Fruit fly (Drosophila melanogaster) whole organism, prepupa: Measurements from ENCODE around the gene CG32022.

Experiments
- CG10631 ChIP-seq: fragments of 200-800 bp; sonication (Bioruptor generic); optimal IDR thresholded peaks from 2 replicates; lab custom pipeline; 2016; ENCODE audit warnings: missing biosample characterization, missing genetic modification characterization
- CG10669 ChIP-seq: fragments of 200-800 bp; sonication (Bioruptor generic); optimal IDR thresholded peaks from 3 replicates; lab custom pipeline; 2018; ENCODE audit warnings: missing biosample characterization, mild to moderate bottlenecking, missing genetic modification characterization, moderate library complexity
- CG11294 ChIP-seq: fragments of 200-800 bp; sonication (Bioruptor generic); IDR thresholded peaks from 2 replicates; pipeline ENCODE4 v1.3.6; 2022; ENCODE audit warnings: missing biosample characterization, missing genetic modification characterization
- CG11762 ChIP-seq: fragments of 200-800 bp; sonication (Bioruptor generic); optimal IDR thresholded peaks from 3 replicates; lab custom pipeline; 2016; ENCODE audit warnings: missing biosample characterization, missing genetic modification characterization; ENCODE audit not compliant: insufficient read depth
- CG11902 ChIP-seq: fragments of 200-800 bp; sonication (Bioruptor generic); optimal IDR thresholded peaks from 3 replicates; lab custom pipeline; 2016; ENCODE audit warnings: missing biosample characterization, missing genetic modification characterization
- CG15336 ChIP-seq: fragments of 200-800 bp; sonication (Bioruptor generic); IDR thresholded peaks from 2 replicates; pipeline ENCODE4 v1.3.6; 2022; ENCODE audit warnings: missing biosample characterization, missing genetic modification characterization
- CG1621 ChIP-seq: fragments of 200-800 bp; sonication (Bioruptor generic); optimal IDR thresholded peaks from 3 replicates; lab custom pipeline; 2018; ENCODE audit warnings: missing biosample characterization, mild to moderate bottlenecking, missing genetic modification characterization
- CG16779 ChIP-seq: fragments of 200-800 bp; sonication (Bioruptor generic); optimal IDR thresholded peaks from 3 replicates; lab custom pipeline; 2017; ENCODE audit warnings: missing biosample characterization, mild to moderate bottlenecking, missing genetic modification characterization
- CG3032 ChIP-seq: fragments of 200-800 bp; optimal IDR thresholded peaks from 2 replicates; lab custom pipeline; 2019; ENCODE audit warnings: missing biosample characterization, mild to moderate bottlenecking, missing genetic modification characterization, moderate library complexity
- CG31627 ChIP-seq: fragments of 200-800 bp; sonication (Bioruptor generic); optimal IDR thresholded peaks from 3 replicates; lab custom pipeline; 2016; ENCODE audit warnings: missing biosample characterization, missing genetic modification characterization
- CG32006 ChIP-seq: fragments of 200-800 bp; sonication (Bioruptor generic); optimal IDR thresholded peaks from 3 replicates; lab custom pipeline; 2017; ENCODE audit warnings: missing biosample characterization, mild to moderate bottlenecking, missing genetic modification characterization
- CG34406 ChIP-seq: fragments of 200-800 bp; sonication (Bioruptor generic); optimal IDR thresholded peaks from 3 replicates; lab custom pipeline; 2016; ENCODE audit warnings: missing biosample characterization, missing genetic modification characterization
- CG4318 ChIP-seq: fragments of 200-800 bp; sonication (Bioruptor generic); optimal IDR thresholded peaks from 3 replicates; lab custom pipeline; 2017; ENCODE audit warnings: missing biosample characterization, mild to moderate bottlenecking, missing genetic modification characterization
- CG6163 ChIP-seq: fragments of 200-800 bp; sonication (Bioruptor generic); IDR thresholded peaks from 3 replicates; pipeline ENCODE4 v1.3.6; 2022; ENCODE audit warnings: missing biosample characterization, missing genetic modification characterization
- CG6276 ChIP-seq: fragments of 200-800 bp; sonication (Bioruptor generic); optimal IDR thresholded peaks from 2 replicates; lab custom pipeline; 2017; ENCODE audit warnings: missing biosample characterization, mild to moderate bottlenecking, missing genetic modification characterization
- CG6792 ChIP-seq: fragments of 200-800 bp; sonication (Bioruptor generic); optimal IDR thresholded peaks from 3 replicates; lab custom pipeline; 2016; ENCODE audit warnings: missing biosample characterization, missing genetic modification characterization
- CG6808 ChIP-seq: fragments of 200-800 bp; sonication (Bioruptor generic); optimal IDR thresholded peaks from 3 replicates; lab custom pipeline; 2017; ENCODE audit warnings: missing biosample characterization, missing genetic modification characterization, mild to moderate bottlenecking, moderate library complexity, missing genetic modification reagents
- CG7368 ChIP-seq: fragments of 200-800 bp; sonication (Bioruptor generic); optimal IDR thresholded peaks from 3 replicates; lab custom pipeline; 2016; ENCODE audit warnings: missing biosample characterization, missing genetic modification characterization
- CG8119 ChIP-seq: fragments of 200-800 bp; sonication (Bioruptor generic); IDR thresholded peaks from 3 replicates; pipeline ENCODE4 v1.3.6; 2022; ENCODE audit warnings: missing biosample characterization, missing genetic modification characterization
- CG8632 ChIP-seq: fragments of 200-800 bp; sonication (Bioruptor generic); optimal IDR thresholded peaks from 3 replicates; lab custom pipeline; 2016; ENCODE audit warnings: missing biosample characterization, missing genetic modification characterization
- CG9139 ChIP-seq: fragments of 200-800 bp; sonication (Bioruptor generic); optimal IDR thresholded peaks from 3 replicates; lab custom pipeline; 2017; ENCODE audit warnings: missing biosample characterization, mild to moderate bottlenecking, missing genetic modification characterization
- Eip75B ChIP-seq: fragments of 200-800 bp; sonication (Bioruptor generic); optimal IDR thresholded peaks from 3 replicates; lab custom pipeline; 2016; ENCODE audit warnings: missing biosample characterization, missing genetic modification characterization
- Ets21C ChIP-seq: fragments of 200-800 bp; sonication (Bioruptor generic); optimal IDR thresholded peaks from 3 replicates; lab custom pipeline; 2016; ENCODE audit warnings: missing biosample characterization, missing genetic modification characterization
- Ets96B ChIP-seq: fragments of 200-800 bp; optimal IDR thresholded peaks from 2 replicates; lab custom pipeline; 2019; ENCODE audit warnings: missing biosample characterization, mild to moderate bottlenecking, missing genetic modification characterization, moderate library complexity
- Gug ChIP-seq: fragments of 200-800 bp; sonication (Bioruptor generic); IDR thresholded peaks from 2 replicates; pipeline ENCODE4 v1.3.6; 2022; ENCODE audit warnings: missing biosample characterization, missing genetic modification characterization
- Hr38 ChIP-seq: sonication (Bioruptor generic); optimal IDR thresholded peaks from 2 replicates; lab custom pipeline; 2016; ENCODE audit warnings: missing biosample characterization, missing genetic modification characterization
- Hr39 ChIP-seq: fragments of 200-800 bp; sonication (Bioruptor generic); optimal IDR thresholded peaks from 2 replicates; lab custom pipeline; 2016; ENCODE audit warnings: missing biosample characterization, missing genetic modification characterization
- Hr4 ChIP-seq: fragments of 200-800 bp; sonication (Bioruptor generic); optimal IDR thresholded peaks from 3 replicates; lab custom pipeline; 2016; ENCODE audit warnings: missing biosample characterization, missing genetic modification characterization
- Met ChIP-seq: fragments of 200-800 bp; sonication (Bioruptor generic); optimal IDR thresholded peaks from 3 replicates; lab custom pipeline; 2016; ENCODE audit warnings: missing biosample characterization, missing genetic modification characterization
- OdsH ChIP-seq: fragments of 200-800 bp; sonication (Bioruptor generic); optimal IDR thresholded peaks from 3 replicates; lab custom pipeline; 2016; ENCODE audit warnings: missing biosample characterization, missing genetic modification characterization
- Smox ChIP-seq: fragments of 200-800 bp; sonication (Bioruptor generic); optimal IDR thresholded peaks from 3 replicates; lab custom pipeline; 2016; ENCODE audit warnings: missing biosample characterization, missing genetic modification characterization
- Sox14 ChIP-seq: fragments of 200-800 bp; sonication (Bioruptor generic); optimal IDR thresholded peaks from 3 replicates; lab custom pipeline; 2016; ENCODE audit warnings: missing biosample characterization, missing genetic modification characterization
- Sox15 ChIP-seq: fragments of 200-800 bp; sonication (Bioruptor generic); optimal IDR thresholded peaks from 3 replicates; lab custom pipeline; 2016; ENCODE audit warnings: missing biosample characterization, missing genetic modification characterization
- achi ChIP-seq: fragments of 200-800 bp; sonication (Bioruptor generic); optimal IDR thresholded peaks from 3 replicates; lab custom pipeline; 2016; ENCODE audit warnings: missing biosample characterization, missing genetic modification characterization
- acj6 ChIP-seq: fragments of 200-800 bp; sonication (Bioruptor generic); optimal IDR thresholded peaks from 3 replicates; lab custom pipeline; 2016; ENCODE audit warnings: missing biosample characterization, missing genetic modification characterization
- dac ChIP-seq: fragments of 200-800 bp; sonication (Bioruptor generic); optimal IDR thresholded peaks from 2 replicates; lab custom pipeline; 2017; ENCODE audit warnings: missing biosample characterization, mild to moderate bottlenecking, missing genetic modification characterization
- dsx ChIP-seq: fragments of 200-800 bp; optimal IDR thresholded peaks from 3 replicates; lab custom pipeline; 2019; ENCODE audit warnings: missing biosample characterization, mild to moderate bottlenecking, missing genetic modification characterization, moderate library complexity; ENCODE audit not compliant: poor library complexity, severe bottlenecking
- eg ChIP-seq: fragments of 200-800 bp; sonication (Bioruptor generic); IDR thresholded peaks from 3 replicates; pipeline ENCODE4 v1.3.6; 2022; ENCODE audit warnings: missing biosample characterization, missing genetic modification characterization
- fd59A ChIP-seq: fragments of 200-800 bp; sonication (Bioruptor generic); optimal IDR thresholded peaks from 2 replicates; lab custom pipeline; 2017; ENCODE audit warnings: missing biosample characterization, mild to moderate bottlenecking, missing genetic modification characterization, missing genetic modification reagents
- fd85E ChIP-seq: fragments of 200-800 bp; sonication (Bioruptor generic); optimal IDR thresholded peaks from 3 replicates; lab custom pipeline; 2016; ENCODE audit warnings: missing biosample characterization, missing genetic modification characterization
- fkh ChIP-seq: fragments of 200-800 bp; sonication (Bioruptor generic); optimal IDR thresholded peaks from 3 replicates; lab custom pipeline; 2017; ENCODE audit warnings: missing biosample characterization, mild to moderate bottlenecking, missing genetic modification characterization, moderate library complexity
- lz ChIP-seq: fragments of 200-800 bp; sonication (Bioruptor generic); optimal IDR thresholded peaks from 3 replicates; lab custom pipeline; 2016; ENCODE audit warnings: missing biosample characterization, missing genetic modification characterization
- pdm3 ChIP-seq: fragments of 200-800 bp; sonication (Bioruptor generic); optimal IDR thresholded peaks from 3 replicates; lab custom pipeline; 2016; ENCODE audit warnings: missing biosample characterization, missing genetic modification characterization
- spab ChIP-seq: fragments of 200-800 bp; sonication (Bioruptor generic); optimal IDR thresholded peaks from 2 replicates; lab custom pipeline; 2017; ENCODE audit warnings: missing biosample characterization, mild to moderate bottlenecking, missing genetic modification characterization, missing genetic modification reagents
- ss ChIP-seq, 2 experiments: fragments of 200-800 bp; sonication (Bioruptor generic); optimal IDR thresholded peaks; 2 replicates in 1 of 2; 3 replicates in 1 of 2; lab custom pipeline; 2017 to 2018; ENCODE audit warnings: mild to moderate bottlenecking in 2 of 2, missing biosample characterization in 2 of 2, missing genetic modification characterization in 2 of 2, moderate library complexity in 1 of 2
- svp ChIP-seq: fragments of 200-800 bp; sonication (Bioruptor generic); peaks from one replicate; lab custom pipeline; 2016; ENCODE audit warnings: missing biosample characterization, missing genetic modification characterization
- topi ChIP-seq: fragments of 200-800 bp; sonication (Bioruptor generic); optimal IDR thresholded peaks from 3 replicates; lab custom pipeline; 2016; ENCODE audit warnings: missing biosample characterization, missing genetic modification characterization
- vri ChIP-seq: fragments of 200-800 bp; sonication (Bioruptor generic); optimal IDR thresholded peaks from 3 replicates; lab custom pipeline; 2016; ENCODE audit warnings: missing biosample characterization, mild to moderate bottlenecking, missing genetic modification characterization

CG32022 gene

DNA sequence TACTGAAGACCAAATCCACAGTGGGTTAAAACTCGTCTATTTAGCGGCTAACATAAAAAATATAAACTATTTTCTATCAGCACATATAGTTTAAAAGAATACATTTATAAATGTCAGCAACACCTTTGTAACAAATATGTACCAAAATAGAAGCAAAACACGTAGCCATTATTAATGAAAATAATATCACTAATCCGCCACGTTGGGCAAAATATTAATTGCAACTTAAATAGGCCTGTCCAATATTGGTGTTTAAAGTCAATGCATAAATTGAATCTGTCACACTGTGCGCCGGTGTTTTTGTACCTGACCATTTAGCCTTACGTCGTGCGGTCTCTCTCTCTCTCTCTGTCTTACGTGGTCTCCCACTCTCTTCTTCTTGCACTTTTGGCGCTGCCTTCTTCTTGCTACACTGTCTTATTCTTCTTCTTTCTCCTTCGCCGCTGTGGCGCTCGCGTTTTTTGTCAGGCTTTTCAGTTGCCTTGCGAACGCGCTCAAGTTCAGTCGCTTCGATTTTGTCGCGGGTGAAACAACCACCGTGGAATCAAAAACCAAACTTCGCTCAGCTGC is 45.0 kb upstream of the CG32022 start (continued):
- peak; percentile 96 for TF ChIP-seq CG6276 (GFP tag; lab: Kevin White, UChicago)
- peak; percentile 94 for TF ChIP-seq vri (GFP tag; lab: Kevin White, UChicago)
- TF ChIP-seq Sox15 (GFP tag; lab: Kevin White, UChicago) = peak; percentile 99
- TF ChIP-seq dsx (GFP tag; lab: Kevin White, UChicago) = peak; percentile 55
- TF ChIP-seq achi = peak; percentile 96
- peak; percentile 98 for TF ChIP-seq CG6792 (GFP tag; lab: Kevin White, UChicago)
- peak; percentile 98 for TF ChIP-seq topi
- TF ChIP-seq Hr39 (GFP tag; lab: Kevin White, UChicago) = peak; percentile 99
- peak; percentile 99 for TF ChIP-seq Met
- TF ChIP-seq lz (GFP tag; lab: Kevin White, UChicago) = peak; percentile 99
- peak; percentile 94 for TF ChIP-seq CG6163
- TF ChIP-seq ss (GFP tag; optimal IDR thresholded peaks at IDR 0.05; lab: Kevin White, UChicago) = peak; percentile 94 to 98
- peak; percentile 95 for TF ChIP-seq fd85E (GFP tag; lab: Kevin White, UChicago)
- TF ChIP-seq CG7368 (GFP tag; lab: Kevin White, UChicago) = peak; percentile 97
- TF ChIP-seq svp (GFP tag; lab: Kevin White, UChicago) = peak; percentile 99
- peak; percentile 94 for TF ChIP-seq spab
- TF ChIP-seq Eip75B (GFP tag; lab: Kevin White, UChicago) = peak; percentile 97
- TF ChIP-seq CG10669 = peak; percentile 93

DNA sequence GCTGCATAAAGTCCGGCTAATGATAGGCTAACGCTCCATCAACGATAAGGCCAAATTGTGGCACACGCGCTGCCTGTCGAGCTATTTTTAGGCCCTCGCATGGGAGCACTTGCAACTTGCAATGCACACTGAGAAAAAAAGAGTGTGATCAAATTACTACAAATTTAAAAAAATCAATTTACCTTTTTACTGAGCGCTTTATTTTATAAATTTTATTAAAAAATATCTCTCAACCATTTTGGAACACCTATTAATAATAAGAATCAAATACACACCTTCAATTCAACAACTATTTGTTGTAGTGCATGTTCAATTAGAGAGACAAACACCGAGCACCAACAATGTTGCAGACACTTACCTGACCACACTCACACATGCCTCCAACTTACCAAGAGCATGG is 44.4 kb upstream of the CG32022 start:
- TF ChIP-seq CG3032 (no peak), CG16779 (no peak), Sox14 (GFP tag; lab: Kevin White, UChicago) (no peak), CG31627 (GFP tag; lab: Kevin White, UChicago) (no peak), CG7368 (GFP tag; lab: Kevin White, UChicago) (no peak), topi (no peak), pdm3 (GFP tag; lab: Kevin White, UChicago) (no peak), Ets21C (GFP tag; lab: Kevin White, UChicago) (no peak), dsx (GFP tag; lab: Kevin White, UChicago) (peak; percentile 100), eg (peak; percentile 97), CG10631 (GFP tag; lab: Kevin White, UChicago) (no peak), fd59A (no peak), CG11902 (no peak), Hr38 (GFP tag; lab: Kevin White, UChicago) (no peak), CG11762 (no peak), CG4318 (GFP tag; lab: Kevin White, UChicago) (peak; percentile 9), CG6808 (no peak), acj6 (GFP tag; lab: Kevin White, UChicago) (no peak), fkh (GFP tag; lab: Kevin White, UChicago) (no peak), spab (no peak), CG1621 (tag; lab: Kevin White, UChicago) (no peak), achi (peak; percentile 42), CG32006 (GFP tag; lab: Kevin White, UChicago) (no peak), CG6163 (peak; percentile 96), CG8119 (GFP tag; lab: Robert Waterston, UW) (peak; percentile 96), OdsH (no peak), CG11294 (GFP tag; lab: Robert Waterston, UW) (peak; percentile 91), dac (no peak), Eip75B (GFP tag; lab: Kevin White, UChicago) (no peak), CG15336 (GFP tag; lab: Robert Waterston, UW) (peak; percentile 98), svp (GFP tag; lab: Kevin White, UChicago) (no peak), CG34406 (GFP tag; lab: Kevin White, UChicago) (no peak), Hr4 (GFP tag; lab: Kevin White, UChicago) (peak; percentile 81), vri (GFP tag; lab: Kevin White, UChicago) (no peak), Gug (GFP tag; lab: Robert Waterston, UW) (peak; percentile 93), CG8632 (GFP tag; lab: Kevin White, UChicago) (no peak), CG9139 (no peak), Smox (GFP tag; lab: Kevin White, UChicago) (no peak), CG6276 (GFP tag; lab: Kevin White, UChicago) (peak; percentile 55), CG6792 (GFP tag; lab: Kevin White, UChicago) (no peak), lz (GFP tag; lab: Kevin White, UChicago) (no peak), Ets96B (peak; percentile 45)
